Fruit fly (Drosophila melanogaster): Measurements from ENCODE around the gene CG43703.

Gene CG43703

DNA sequence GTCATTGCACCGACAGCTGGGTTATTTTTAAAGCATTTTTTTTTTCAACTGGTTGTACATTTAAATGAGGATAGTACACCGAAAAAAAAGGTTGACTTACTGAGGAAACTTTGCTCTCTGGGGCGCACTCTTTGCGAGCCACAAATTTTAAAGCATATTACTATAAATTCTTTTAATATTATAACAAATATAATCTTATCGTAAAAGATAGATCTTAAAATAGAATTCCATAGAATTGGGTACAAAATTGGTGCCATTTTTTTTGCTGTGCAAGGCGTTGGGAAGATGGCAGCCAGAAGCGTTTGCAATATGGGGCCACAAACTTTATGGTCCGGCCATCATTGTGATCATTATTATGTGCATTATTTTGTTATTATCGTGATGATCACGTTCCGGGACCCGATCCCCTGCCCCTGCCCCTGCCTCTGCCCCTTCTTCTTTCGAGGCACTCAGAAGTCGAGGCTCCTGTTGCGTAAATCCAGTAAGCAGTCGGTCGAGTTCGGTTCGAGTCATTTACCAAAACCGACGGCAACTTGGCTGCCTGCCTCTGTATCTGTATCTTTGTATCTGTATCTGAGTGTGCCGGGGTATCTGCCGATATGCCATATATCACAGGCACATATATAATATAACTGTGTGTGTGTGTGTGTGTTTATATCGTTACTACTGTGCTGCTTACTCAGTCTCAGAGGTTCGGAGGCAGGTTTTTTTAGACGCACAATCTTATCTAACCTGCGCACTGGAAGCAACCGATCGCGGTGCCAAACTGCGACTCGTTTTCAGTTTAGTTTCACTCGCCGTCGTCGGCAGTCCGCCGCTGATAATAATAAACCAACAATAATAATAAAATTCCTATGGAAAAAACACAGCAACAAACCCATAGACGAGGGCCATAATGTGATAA, 13.1 kb downstream of the CG43703 start (continued):
- peak; percentile 5 for TF ChIP-seq tin (GFP tag; optimal IDR thresholded peaks at IDR 0.05)
- no peak for TF ChIP-seq CG3163 (GFP tag; optimal IDR thresholded peaks at IDR 0.05)
- TF ChIP-seq Atf6 (GFP tag; IDR thresholded peaks at IDR 0.05): 0 out of 2 replicates have a peak, but pooled peaks have one; percentile 7
- TF ChIP-seq CG14050 (GFP tag; IDR thresholded peaks at IDR 0.05): no peak
- TF ChIP-seq ranshi (GFP tag; IDR thresholded peaks at IDR 0.05): no peak
- no peak for TF ChIP-seq yki (optimal IDR thresholded peaks at IDR 0.05)
- TF ChIP-seq CG15073 (GFP tag; optimal IDR thresholded peaks at IDR 0.05): no peak
- TF ChIP-seq klu (GFP tag; IDR thresholded peaks at IDR 0.05): no peak
- TF ChIP-seq E2f1 (GFP tag; IDR thresholded peaks at IDR 0.05): no peak
- peak; percentile 35 for TF ChIP-seq nmo (GFP tag; optimal IDR thresholded peaks at IDR 0.05)
- no peak for TF ChIP-seq CG7271 (tag; optimal IDR thresholded peaks at IDR 0.05)
- TF ChIP-seq Lhr (GFP tag; optimal IDR thresholded peaks at IDR 0.05): no peak
- TF ChIP-seq Myb (GFP tag; optimal IDR thresholded peaks at IDR 0.05): no peak
- TF ChIP-seq Ravus (GFP tag; IDR thresholded peaks at IDR 0.05): no peak; the same call in 1 of the 2 replicates
- no peak for TF ChIP-seq schlank (tag; optimal IDR thresholded peaks at IDR 0.05)
- TF ChIP-seq CG8281 (tag; optimal IDR thresholded peaks at IDR 0.05): no peak
- TF ChIP-seq CG3838 (GFP tag; optimal IDR thresholded peaks at IDR 0.05): no peak
- TF ChIP-seq vfl (GFP tag; optimal IDR thresholded peaks at IDR 0.05): no peak
- no peak for TF ChIP-seq croc (GFP tag; conservative IDR thresholded peaks at IDR 0.05)
- TF ChIP-seq Doc2 (GFP tag; IDR thresholded peaks at IDR 0.05): no peak
- TF ChIP-seq B-H2 (GFP tag; optimal IDR thresholded peaks at IDR 0.05): peak; percentile 46
- TF ChIP-seq CG11247 (GFP tag; IDR thresholded peaks at IDR 0.05): no peak
- no peak for TF ChIP-seq CG4820 (GFP tag; optimal IDR thresholded peaks at IDR 0.05)
- TF ChIP-seq CG1792 (GFP tag; optimal IDR thresholded peaks at IDR 0.05): no peak
- TF ChIP-seq bsh (GFP tag; optimal IDR thresholded peaks at IDR 0.05): peak; percentile 42 to 75
- no peak for TF ChIP-seq salm (tag; optimal IDR thresholded peaks at IDR 0.05)
- TF ChIP-seq grau (tag; optimal IDR thresholded peaks at IDR 0.05): peak; percentile 40
- peak; percentile 2 for TF ChIP-seq Dek (tag; optimal IDR thresholded peaks at IDR 0.05)
- no peak for TF ChIP-seq Taf1 (GFP tag; IDR thresholded peaks at IDR 0.05)
- TF ChIP-seq CG13894 (tag; optimal IDR thresholded peaks at IDR 0.05): peak; percentile 93
- TF ChIP-seq NfI (GFP tag; optimal IDR thresholded peaks at IDR 0.05): no peak
- TF ChIP-seq CG16863 (GFP tag; optimal IDR thresholded peaks at IDR 0.05): no peak
- TF ChIP-seq CG8089 (GFP tag; optimal IDR thresholded peaks at IDR 0.05): no peak
- no peak for TF ChIP-seq CG4707 (GFP tag; optimal IDR thresholded peaks at IDR 0.05)
- TF ChIP-seq gro (GFP tag; optimal IDR thresholded peaks at IDR 0.05): peak; percentile 63
- TF ChIP-seq TFAM (GFP tag; optimal IDR thresholded peaks at IDR 0.05): no peak
- TF ChIP-seq CG30403 (GFP tag; optimal IDR thresholded peaks at IDR 0.05): peak; percentile 3
- TF ChIP-seq sens (GFP tag): peak; percentile 79
- no peak for TF ChIP-seq lov (optimal IDR thresholded peaks at IDR 0.05)
- TF ChIP-seq lov (GFP tag; IDR thresholded peaks at IDR 0.05): 0 out of 3 replicates have a peak, but pooled peaks have one; percentile 72
- TF ChIP-seq sc (optimal IDR thresholded peaks at IDR 0.05): no peak
- TF ChIP-seq sc (GFP tag; optimal IDR thresholded peaks at IDR 0.05): no peak
- no peak for TF ChIP-seq CG18476 (GFP tag; optimal IDR thresholded peaks at IDR 0.05)
- TF ChIP-seq CG9215 (GFP tag; IDR thresholded peaks at IDR 0.05): no peak
- TF ChIP-seq CG6854 (GFP tag; optimal IDR thresholded peaks at IDR 0.05): no peak
- TF ChIP-seq vvl (GFP tag; IDR thresholded peaks at IDR 0.05): peak; percentile 25
- TF ChIP-seq Hmx (GFP tag; optimal IDR thresholded peaks at IDR 0.05): no peak
- TF ChIP-seq inv (GFP tag; IDR thresholded peaks at IDR 0.05; ENCODE audit: partially characterized antibody): no peak
- TF ChIP-seq unpg (GFP tag; optimal IDR thresholded peaks at IDR 0.05): peak; percentile 60
- TF ChIP-seq CG8359 (GFP tag; optimal IDR thresholded peaks at IDR 0.05; ENCODE audit: borderline replicate concordance): peak; percentile 11
- peak; percentile 8 for TF ChIP-seq CG17829 (tag; optimal IDR thresholded peaks at IDR 0.05)

Measured in whole organism, embryonic.